Worm (Caenorhabditis elegans): Measurements from ENCODE around the gene col-117.

col-117 gene

ce11 chrIV:8855963-8856362 is 32.0 kb upstream of the col-117 start, which contains the start of gene T11B7.5:
T11B7.5 (minus strand) TSS chrIV:8856063.
- TF ChIP-seq bed-1 (GFP tag; IDR thresholded peaks at IDR 0.05) (no peak), F57C9.4 (tag; optimal IDR thresholded peaks at IDR 0.05) (no peak), unc-62 (GFP tag; optimal IDR thresholded peaks at IDR 0.05) (no peak), pha-4 (tag; optimal IDR thresholded peaks at IDR 0.05) (no peak)

ce11 chrIV:8853301-8853700 is 29.3 kb upstream of the col-117 start:
- TF ChIP-seq ceh-79 (tag; optimal IDR thresholded peaks at IDR 0.05) (no peak), ama-1 (optimal IDR thresholded peaks at IDR 0.05) (no peak), ama-1 (GFP tag; optimal IDR thresholded peaks at IDR 0.05) (no peak), zim-3 (tag; optimal IDR thresholded peaks at IDR 0.05) (no peak), sptf-2 (GFP tag; optimal IDR thresholded peaks at IDR 0.05) (no peak), egl-18 (GFP tag; IDR thresholded peaks at IDR 0.05) (no peak), B0261.1 (tag; optimal IDR thresholded peaks at IDR 0.05) (no peak), egrh-3 (GFP tag; IDR thresholded peaks at IDR 0.05) (no peak), bed-1 (GFP tag; IDR thresholded peaks at IDR 0.05) (no peak), F37B4.10 (GFP tag; IDR thresholded peaks at IDR 0.05) (no peak)

ce11 chrIV:8852194-8852593 is 28.2 kb upstream of the col-117 start, which contains the start of gene alp-1:
alp-1 (plus strand) TSS chrIV:8852494.
- TF ChIP-seq lin-54 (GFP tag; optimal IDR thresholded peaks at IDR 0.05), result no peak
- no peak for TF ChIP-seq atf-7 (tag; optimal IDR thresholded peaks at IDR 0.05)
- TF ChIP-seq F23B12.7 (tag; optimal IDR thresholded peaks at IDR 0.05; ENCODE audit: insufficient read depth), result no peak
- no peak for TF ChIP-seq nfyb-1 (GFP tag; IDR thresholded peaks at IDR 0.05)
- TF ChIP-seq madf-8 (GFP tag; conservative IDR thresholded peaks at IDR 0.05), result no peak
- no peak for TF ChIP-seq repo-1 (tag; optimal IDR thresholded peaks at IDR 0.05)
- no peak for TF ChIP-seq akir-1 (GFP tag; optimal IDR thresholded peaks at IDR 0.05)
- no peak for TF ChIP-seq gei-17 (GFP tag; optimal IDR thresholded peaks at IDR 0.05)
- TF ChIP-seq B0336.3 (GFP tag; IDR thresholded peaks at IDR 0.05), result no peak
- TF ChIP-seq dpl-1 (GFP tag; optimal IDR thresholded peaks at IDR 0.05), result no peak
- TF ChIP-seq F57A8.1 (GFP tag; optimal IDR thresholded peaks at IDR 0.05), result no peak
- TF ChIP-seq C06A6.2 (GFP tag; conservative IDR thresholded peaks at IDR 0.05), result no peak
- no peak for TF ChIP-seq egl-18 (GFP tag; IDR thresholded peaks at IDR 0.05)

- peak; percentile 31; the same call in 1 of the 2 replicates for TF ChIP-seq ekl-4 (GFP tag; IDR thresholded peaks at IDR 0.05)
- TF ChIP-seq egrh-3 (GFP tag; IDR thresholded peaks at IDR 0.05), result peak; percentile 75; the same call in 1 of the 2 replicates
- TF ChIP-seq zfh-2 (GFP tag; conservative IDR thresholded peaks at IDR 0.05), result peak; percentile 87
- no peak for TF ChIP-seq ccch-3 (GFP tag; optimal IDR thresholded peaks at IDR 0.05)
Measured at ce11 chrIV:8850807-8851206, 26.8 kb upstream of the col-117 start.

ce11 chrIV:8848983-8849382 is 25.0 kb upstream of the col-117 start:
- TF ChIP-seq zfh-2 (GFP tag; conservative IDR thresholded peaks at IDR 0.05), result peak; percentile 83
- TF ChIP-seq egrh-3 (GFP tag; IDR thresholded peaks at IDR 0.05), result peak; percentile 35; the same call in 1 of the 2 replicates
- no peak for TF ChIP-seq Y53F4B.3 (GFP tag; IDR thresholded peaks at IDR 0.05)
- TF ChIP-seq ets-4 (GFP tag; optimal IDR thresholded peaks at IDR 0.05), result no peak

ce11 chrIV:8847918-8848317 is 23.9 kb upstream of the col-117 start, which contains the start of gene col-118:
col-118 (plus strand) TSS chrIV:8848218.
- TF ChIP-seq Y53F4B.3 (GFP tag; IDR thresholded peaks at IDR 0.05), result no peak
- no peak for TF ChIP-seq lag-1 (GFP tag; IDR thresholded peaks at IDR 0.05)
- TF ChIP-seq sea-2 (GFP tag; IDR thresholded peaks at IDR 0.05), result no peak
- no peak for TF ChIP-seq cebp-1 (GFP tag; IDR thresholded peaks at IDR 0.05)
- no peak for TF ChIP-seq cebp-1 (tag; optimal IDR thresholded peaks at IDR 0.05)
- TF ChIP-seq snpc-4 (GFP tag; optimal IDR thresholded peaks at IDR 0.05), result no peak
- TF ChIP-seq snpc-4 (tag; optimal IDR thresholded peaks at IDR 0.05), result no peak
- no peak for TF ChIP-seq mes-4 (tag; optimal IDR thresholded peaks at IDR 0.05)
- no peak for TF ChIP-seq lir-1 (GFP tag; conservative IDR thresholded peaks at IDR 0.05)
- no peak for TF ChIP-seq dpl-1 (GFP tag; optimal IDR thresholded peaks at IDR 0.05)
- TF ChIP-seq fkh-3 (tag; optimal IDR thresholded peaks at IDR 0.05), result no peak
- no peak for TF ChIP-seq mxl-1 (tag; optimal IDR thresholded peaks at IDR 0.05)
- TF ChIP-seq nhr-120 (GFP tag; IDR thresholded peaks at IDR 0.05), result no peak
- no peak for TF ChIP-seq nfya-2 (GFP tag; IDR thresholded peaks at IDR 0.05)
- TF ChIP-seq atf-7 (tag; optimal IDR thresholded peaks at IDR 0.05), result no peak
- no peak for TF ChIP-seq hrde-1 (tag; optimal IDR thresholded peaks at IDR 0.05; ENCODE audit: borderline replicate concordance)
